Fruit fly (Drosophila melanogaster) whole organism, embryonic: Measurements from ENCODE around the gene CG2681.

ENCODE experiments used
- ATbp ChIP-seq: fragments of 200-800 bp; sonication (Bioruptor generic); optimal IDR thresholded peaks from 2 replicates; lab custom pipeline; 2017; ENCODE audit warnings: missing biosample characterization, mild to moderate bottlenecking, missing genetic modification characterization, missing genetic modification reagents
- Adf1 ChIP-seq: fragments of 200-800 bp; sonication (Bioruptor generic); IDR thresholded peaks from 2 replicates; pipeline ENCODE4 v1.3.6; 2022; ENCODE audit warnings: missing biosample characterization, missing genetic modification characterization
- Atf6 ChIP-seq: fragments of 200-800 bp; sonication (Bioruptor generic); IDR thresholded peaks from 2 replicates; pipeline ENCODE4 v1.3.6; 2022; ENCODE audit warnings: missing biosample characterization, missing genetic modification characterization
- BtbVII ChIP-seq: fragments of 200-800 bp; sonication (Bioruptor generic); optimal IDR thresholded peaks from 3 replicates; lab custom pipeline; 2017; ENCODE audit warnings: missing biosample characterization, mild to moderate bottlenecking, missing genetic modification characterization
- CG10431 ChIP-seq: fragments of 200-800 bp; sonication (Bioruptor generic); optimal IDR thresholded peaks from 3 replicates; lab custom pipeline; 2018; ENCODE audit warnings: missing biosample characterization, mild to moderate bottlenecking, missing genetic modification characterization
- CG10979 ChIP-seq: fragments of 200-800 bp; sonication (Bioruptor generic); optimal IDR thresholded peaks from 2 replicates; lab custom pipeline; 2018; ENCODE audit warnings: missing biosample characterization, mild to moderate bottlenecking, missing genetic modification characterization, moderate library complexity
- CG11560 ChIP-seq: fragments of 200-800 bp; sonication (Bioruptor generic); IDR thresholded peaks from 3 replicates; pipeline ENCODE4 v1.3.6; 2022; ENCODE audit warnings: missing biosample characterization, missing genetic modification characterization
- CG1233 ChIP-seq: fragments of 200-800 bp; sonication (Bioruptor generic); optimal IDR thresholded peaks from 4 replicates; lab custom pipeline; 2018; ENCODE audit warnings: missing biosample characterization, mild to moderate bottlenecking, missing genetic modification characterization
- CG15696 ChIP-seq: fragments of 200-800 bp; sonication (Bioruptor generic); optimal IDR thresholded peaks from 2 replicates; lab custom pipeline; 2019; ENCODE audit warnings: missing biosample characterization, mild to moderate bottlenecking, missing genetic modification characterization, moderate library complexity
- CG18011 ChIP-seq: fragments of 200-800 bp; sonication (Bioruptor generic); optimal IDR thresholded peaks from 2 replicates; lab custom pipeline; 2017; ENCODE audit warnings: missing biosample characterization, missing genetic modification characterization, mild to moderate bottlenecking, moderate library complexity, missing genotype
- CG2678 ChIP-seq: fragments of 200-800 bp; sonication (Bioruptor generic); optimal IDR thresholded peaks from 3 replicates; lab custom pipeline; 2019; ENCODE audit warnings: missing biosample characterization, mild to moderate bottlenecking, missing genetic modification characterization, moderate library complexity
- CG30020 ChIP-seq: fragments of 200-800 bp; optimal IDR thresholded peaks from 2 replicates; lab custom pipeline; 2019; ENCODE audit warnings: missing biosample characterization, mild to moderate bottlenecking, missing genetic modification characterization, moderate library complexity
- CG31441 ChIP-seq: fragments of 200-800 bp; sonication (Bioruptor generic); IDR thresholded peaks from 2 replicates; pipeline ENCODE4 v1.3.6; 2022; ENCODE audit warnings: missing biosample characterization, missing genetic modification characterization
- CG4282 ChIP-seq: fragments of 200-800 bp; sonication (Bioruptor generic); optimal IDR thresholded peaks from 2 replicates; lab custom pipeline; 2016; ENCODE audit warnings: missing biosample characterization, missing genetic modification characterization
- CG4328 ChIP-seq: fragments of 200-800 bp; sonication (Bioruptor generic); optimal IDR thresholded peaks from 3 replicates; lab custom pipeline; 2017; ENCODE audit warnings: missing biosample characterization, missing genetic modification reagents, missing genetic modification characterization
- CG4617 ChIP-seq: fragments of 200-800 bp; sonication (Bioruptor generic); optimal IDR thresholded peaks from 3 replicates; lab custom pipeline; 2016; ENCODE audit warnings: missing biosample characterization, missing genetic modification characterization, borderline replicate concordance
- CG4730 ChIP-seq: fragments of 200-800 bp; sonication (Bioruptor generic); IDR thresholded peaks from 2 replicates; pipeline ENCODE4 v1.3.6; 2022; ENCODE audit warnings: missing biosample characterization, missing genetic modification characterization
- CG4854 ChIP-seq: fragments of 200-800 bp; sonication (Bioruptor generic); optimal IDR thresholded peaks from 2 replicates; lab custom pipeline; 2016; ENCODE audit warnings: missing biosample characterization, missing genetic modification characterization, inconsistent platforms
- CG5953 ChIP-seq: fragments of 200-800 bp; sonication (Bioruptor generic); IDR thresholded peaks from 2 replicates; pipeline ENCODE4 v1.3.6; 2022; ENCODE audit warnings: missing biosample characterization, missing genetic modification characterization
- CG8944 ChIP-seq: fragments of 200-800 bp; sonication (Bioruptor generic); optimal IDR thresholded peaks from 3 replicates; lab custom pipeline; 2016; ENCODE audit warnings: missing biosample characterization, missing genetic modification characterization
- CG9797 ChIP-seq: fragments of 200-800 bp; sonication (Bioruptor generic); optimal IDR thresholded peaks from 3 replicates; lab custom pipeline; 2018; ENCODE audit warnings: missing biosample characterization, mild to moderate bottlenecking, missing genetic modification characterization
- CHES-1-like ChIP-seq: fragments of 200-800 bp; sonication (Bioruptor generic); optimal IDR thresholded peaks from 2 replicates; lab custom pipeline; 2016; ENCODE audit warnings: missing biosample characterization, missing genetic modification characterization
- D19A ChIP-seq: fragments of 200-800 bp; optimal IDR thresholded peaks from 3 replicates; lab custom pipeline; 2019; ENCODE audit warnings: missing biosample characterization, mild to moderate bottlenecking, missing genetic modification characterization, moderate library complexity
- Dfd ChIP-seq, 2 experiments: fragments of >200 bp; optimal IDR thresholded peaks; 2 replicates each; lab custom pipeline; 2017; ENCODE audit warnings: missing biosample characterization in 2 of 2, missing genetic modification characterization in 2 of 2
- Dip3 ChIP-seq: fragments of 200-800 bp; sonication (Bioruptor generic); optimal IDR thresholded peaks from 3 replicates; lab custom pipeline; 2016; ENCODE audit warnings: missing biosample characterization, missing genetic modification characterization
- Ets97D ChIP-seq: fragments of 200-800 bp; sonication (Bioruptor generic); optimal IDR thresholded peaks from 3 replicates; lab custom pipeline; 2016; ENCODE audit warnings: missing biosample characterization, missing genetic modification characterization
- H2.0 ChIP-seq: fragments of 200-800 bp; sonication (Bioruptor generic); IDR thresholded peaks from 2 replicates; pipeline ENCODE4 v1.3.6; 2022; ENCODE audit warnings: missing biosample characterization, missing genetic modification characterization
- Hr3 ChIP-seq: fragments of 200-800 bp; sonication (Bioruptor generic); optimal IDR thresholded peaks from 3 replicates; lab custom pipeline; 2016; ENCODE audit warnings: missing biosample characterization, missing genetic modification characterization
- Lhr ChIP-seq: fragments of 200-800 bp; sonication (Bioruptor generic); optimal IDR thresholded peaks from 3 replicates; lab custom pipeline; 2017; ENCODE audit warnings: mild to moderate bottlenecking, missing biosample characterization, missing genetic modification reagents, missing genetic modification characterization
- Lim3 ChIP-seq: fragments of 200-800 bp; sonication (Bioruptor generic); IDR thresholded peaks from 2 replicates; pipeline ENCODE4 v1.3.6; 2022; ENCODE audit warnings: missing biosample characterization, missing genetic modification characterization
- MBD-R2 ChIP-seq: fragments of 200-800 bp; sonication (Bioruptor generic); IDR thresholded peaks from 2 replicates; pipeline ENCODE4 v1.3.6; 2022; ENCODE audit warnings: missing biosample characterization, missing genetic modification characterization
- NC2α ChIP-seq: fragments of 200-800 bp; sonication (Bioruptor generic); optimal IDR thresholded peaks from 2 replicates; lab custom pipeline; 2016; ENCODE audit warnings: missing biosample characterization, missing genetic modification characterization
- Nf-YB ChIP-seq: fragments of 200-800 bp; sonication (Bioruptor generic); optimal IDR thresholded peaks from 3 replicates; lab custom pipeline; 2019; ENCODE audit warnings: missing biosample characterization, mild to moderate bottlenecking, missing genetic modification characterization, moderate library complexity
- YL-1 ChIP-seq: fragments of 200-800 bp; sonication (Bioruptor generic); optimal IDR thresholded peaks from 3 replicates; lab custom pipeline; 2017; ENCODE audit warnings: missing biosample characterization, mild to moderate bottlenecking, missing genetic modification characterization
- ara ChIP-seq: fragments of 200-800 bp; sonication (Bioruptor generic); IDR thresholded peaks from 2 replicates; pipeline ENCODE4 v1.3.6; 2022; ENCODE audit warnings: missing biosample characterization, missing genetic modification characterization
- ash1 ChIP-seq: fragments of 200-800 bp; sonication (Bioruptor generic); optimal IDR thresholded peaks from 2 replicates; lab custom pipeline; 2018; ENCODE audit warnings: missing biosample characterization, mild to moderate bottlenecking, missing genetic modification characterization
- bbx ChIP-seq: fragments of 200-800 bp; sonication (Bioruptor generic); IDR thresholded peaks from 2 replicates; pipeline ENCODE4 v1.3.6; 2022; ENCODE audit warnings: missing biosample characterization, missing genetic modification characterization; ENCODE audit not compliant: partially characterized antibody
- cg ChIP-seq: fragments of 200-800 bp; sonication (Bioruptor generic); optimal IDR thresholded peaks from 3 replicates; lab custom pipeline; 2019; ENCODE audit warnings: missing biosample characterization, mild to moderate bottlenecking, missing genetic modification characterization, moderate library complexity
- crol ChIP-seq: fragments of 200-800 bp; sonication (Bioruptor generic); IDR thresholded peaks from 2 replicates; pipeline ENCODE4 v1.3.6; 2022; ENCODE audit warnings: missing biosample characterization, missing genetic modification characterization
- fd102C ChIP-seq: fragments of 200-800 bp; sonication (Bioruptor generic); optimal IDR thresholded peaks from 2 replicates; lab custom pipeline; 2018; ENCODE audit warnings: missing biosample characterization, mild to moderate bottlenecking, missing genetic modification characterization, moderate library complexity
- fd3F ChIP-seq: fragments of 200-800 bp; sonication (Bioruptor generic); optimal IDR thresholded peaks from 2 replicates; lab custom pipeline; 2018; ENCODE audit warnings: missing biosample characterization, mild to moderate bottlenecking, missing genetic modification characterization, moderate library complexity
- gce ChIP-seq: fragments of 200-800 bp; sonication (Bioruptor generic); IDR thresholded peaks from 3 replicates; pipeline ENCODE4 v1.3.6; 2022; ENCODE audit warnings: missing biosample characterization, missing genetic modification characterization
- gfzf ChIP-seq: fragments of 200-800 bp; sonication (Bioruptor generic); optimal IDR thresholded peaks from 2 replicates; lab custom pipeline; 2016; ENCODE audit warnings: missing biosample characterization, mild to moderate bottlenecking, missing genetic modification characterization, moderate library complexity
- gsb-n ChIP-seq: fragments of 200-800 bp; sonication (Bioruptor generic); optimal IDR thresholded peaks from 3 replicates; lab custom pipeline; 2018; ENCODE audit warnings: missing biosample characterization, mild to moderate bottlenecking, missing genetic modification characterization
- hth ChIP-seq: fragments of >200 bp; optimal IDR thresholded peaks from 2 replicates; lab custom pipeline; 2017; ENCODE audit warnings: inconsistent platforms
- knrl ChIP-seq: fragments of 200-800 bp; sonication (Bioruptor generic); IDR thresholded peaks from 3 replicates; pipeline ENCODE4 v1.3.6; 2022; ENCODE audit warnings: missing biosample characterization, missing genetic modification characterization; ENCODE audit not compliant: partially characterized antibody
- pzg ChIP-seq: fragments of 200-800 bp; sonication (Bioruptor generic); optimal IDR thresholded peaks from 3 replicates; lab custom pipeline; 2018; ENCODE audit warnings: missing biosample characterization, mild to moderate bottlenecking, missing genetic modification characterization, moderate library complexity
- ranshi ChIP-seq: fragments of 200-800 bp; sonication (Bioruptor generic); IDR thresholded peaks from 2 replicates; pipeline ENCODE4 v1.3.6; 2022; ENCODE audit warnings: missing biosample characterization, missing genetic modification characterization
- sisA ChIP-seq: fragments of 200-800 bp; sonication (Bioruptor generic); IDR thresholded peaks from 2 replicates; pipeline ENCODE4 v1.3.6; 2022; ENCODE audit warnings: missing biosample characterization, missing genetic modification characterization
- stc ChIP-seq: fragments of 200-800 bp; sonication (Bioruptor generic); IDR thresholded peaks from 2 replicates; pipeline ENCODE4 v1.3.6; 2022; ENCODE audit warnings: missing biosample characterization, missing genetic modification characterization
- toy ChIP-seq: fragments of 200-800 bp; sonication (Bioruptor generic); IDR thresholded peaks from 2 replicates; pipeline ENCODE4 v1.3.6; 2022; ENCODE audit warnings: missing biosample characterization, missing genetic modification characterization

CG2681 gene

dm6 chrX:2703693-2704092 is 4.8 kb upstream of the CG2681 start, which contains the start of gene Ugalt (continued):
- TF ChIP-seq Dfd (GFP tag; optimal IDR thresholded peaks at IDR 0.05; lab: Kevin White, UChicago) (peak in 1 of 2 experiments; percentile 94), CG4328 (GFP tag; lab: Kevin White, UChicago) (peak; percentile 100), CG30020 (tag; lab: Kevin White, UChicago) (peak; percentile 94), D19A (tag; lab: Kevin White, UChicago) (peak; percentile 99), stc (peak; percentile 100), knrl (GFP tag; lab: Robert Waterston, UW) (0 out of 3 replicates have a peak, but pooled peaks have one; percentile 34), CG11560 (peak; percentile 98), CG8944 (GFP tag; lab: Kevin White, UChicago) (peak; percentile 100), Ets97D (GFP tag; lab: Kevin White, UChicago) (peak; percentile 98), gsb-n (tag; lab: Kevin White, UChicago) (peak; percentile 100), H2.0 (peak; percentile 100), CHES-1-like (GFP tag; lab: Kevin White, UChicago) (peak; percentile 100), YL-1 (peak; percentile 100), CG4617 (GFP tag; lab: Kevin White, UChicago) (peak; percentile 100), Nf-YB (peak; percentile 94), CG10979 (tag; lab: Kevin White, UChicago) (peak; percentile 100), Adf1 (peak; percentile 99), CG1233 (GFP tag; lab: Kevin White, UChicago) (peak; percentile 100), fd102C (GFP tag; lab: Kevin White, UChicago) (peak; percentile 97), cg (GFP tag; lab: Kevin White, UChicago) (peak; percentile 25), CG2678 (peak; percentile 100), ATbp (GFP tag; lab: Kevin White, UChicago) (peak; percentile 100), gfzf (GFP tag; lab: Kevin White, UChicago) (peak; percentile 55), hth (lab: Kevin White, UChicago) (no peak), BtbVII (GFP tag; lab: Kevin White, UChicago) (peak; percentile 100), Atf6 (peak; percentile 100), CG9797 (GFP tag; lab: Kevin White, UChicago) (peak; percentile 96), fd3F (GFP tag; lab: Kevin White, UChicago) (peak; percentile 100), CG31441 (GFP tag; lab: Robert Waterston, UW) (peak; percentile 100), CG4854 (GFP tag; lab: Kevin White, UChicago) (peak; percentile 100), toy (peak; percentile 100), NC2α (GFP tag; lab: Kevin White, UChicago) (peak; percentile 100), Lim3 (GFP tag; lab: Robert Waterston, UW) (peak; percentile 100), gce (GFP tag; lab: Robert Waterston, UW) (peak; percentile 100), pzg (GFP tag; lab: Kevin White, UChicago) (peak; percentile 89), Lhr (GFP tag; lab: Kevin White, UChicago) (peak; percentile 100), ranshi (GFP tag; lab: Robert Waterston, UW) (peak; percentile 100), crol (GFP tag; lab: Robert Waterston, UW) (peak; percentile 97), CG10431 (GFP tag; lab: Kevin White, UChicago) (peak; percentile 99), sisA (GFP tag; lab: Robert Waterston, UW) (peak; percentile 100), MBD-R2 (GFP tag; lab: Robert Waterston, UW) (peak; percentile 100), CG4730 (GFP tag; lab: Robert Waterston, UW) (peak; percentile 100), CG5953 (peak; percentile 100), CG4282 (GFP tag; lab: Kevin White, UChicago) (peak; percentile 100), bbx (peak; percentile 51), CG15696 (tag; lab: Kevin White, UChicago) (peak; percentile 100), ash1 (GFP tag; lab: Kevin White, UChicago) (peak; percentile 100), Dip3 (peak; percentile 100), CG18011 (GFP tag; lab: Kevin White, UChicago) (peak; percentile 95), ara (GFP tag; lab: Robert Waterston, UW) (peak; percentile 100), Hr3 (GFP tag; lab: Kevin White, UChicago) (peak; percentile 100)
